Worm (Caenorhabditis elegans): ENCODE results near the gene C33C12.12.

C33C12.12 gene

ce11 chrII:2152455-2152854, 17.5 kb downstream of the C33C12.12 start:
- TF ChIP-seq lim-6 (tag; optimal IDR thresholded peaks at IDR 0.05), result no peak
- no peak for TF ChIP-seq F13H6.1 (tag; optimal IDR thresholded peaks at IDR 0.05)
- TF ChIP-seq ceh-6 (GFP tag; optimal IDR thresholded peaks at IDR 0.05), result no peak
- TF ChIP-seq ceh-30 (tag; optimal IDR thresholded peaks at IDR 0.05), result no peak
- TF ChIP-seq C38D4.7 (GFP tag; optimal IDR thresholded peaks at IDR 0.05), result no peak
- no peak for TF ChIP-seq nhr-11 (tag; optimal IDR thresholded peaks at IDR 0.05)
- TF ChIP-seq pag-3 (tag; optimal IDR thresholded peaks at IDR 0.05; ENCODE audit: borderline replicate concordance), result no peak
- TF ChIP-seq pax-1 (tag; optimal IDR thresholded peaks at IDR 0.05), result no peak
- no peak for TF ChIP-seq mec-3 (tag; optimal IDR thresholded peaks at IDR 0.05; ENCODE audit: borderline replicate concordance)
- no peak for TF ChIP-seq npax-4 (tag; optimal IDR thresholded peaks at IDR 0.05)
- no peak for TF ChIP-seq ceh-48 (tag; optimal IDR thresholded peaks at IDR 0.05)

DNA sequence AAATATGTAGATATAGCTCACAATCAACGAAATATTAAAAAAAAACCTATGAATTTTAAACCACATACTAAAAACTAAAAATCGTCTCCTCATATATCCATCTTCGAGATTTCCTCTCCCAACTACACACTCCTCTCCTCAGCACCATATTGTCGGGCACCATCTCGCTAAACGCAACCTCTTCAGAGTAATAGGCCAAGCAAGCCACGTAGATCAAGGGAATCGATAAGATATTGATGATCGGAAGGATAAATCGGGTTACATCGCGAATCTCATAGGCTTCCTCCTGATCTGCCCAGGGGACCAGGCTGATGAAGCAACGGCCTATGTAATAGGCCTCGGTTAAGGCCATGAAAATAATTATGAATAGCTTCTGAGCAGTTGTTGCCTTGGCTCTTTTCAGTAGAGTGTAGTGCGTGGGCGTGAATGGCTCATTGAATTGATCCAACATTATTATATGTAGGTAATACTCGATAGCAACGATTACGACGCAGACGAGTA, 19.4 kb downstream of the C33C12.12 start, which contains the start of the genes C40A11.7 and C40A11.8:
C40A11.7 (minus strand) TSS at position 101 of the 501 bp plus-strand sequence.
C40A11.8 (minus strand) TSS at position 451 of the 501 bp plus-strand sequence.
- TF ChIP-seq hlh-30 (tag; optimal IDR thresholded peaks at IDR 0.05; ENCODE audit: insufficient read depth) (no peak), madf-2 (tag; optimal IDR thresholded peaks at IDR 0.05) (no peak), ceh-19 (GFP tag; optimal IDR thresholded peaks at IDR 0.05) (no peak), sox-2 (GFP tag; IDR thresholded peaks at IDR 0.05) (no peak), ceh-6 (GFP tag; optimal IDR thresholded peaks at IDR 0.05) (no peak)

ce11 chrII:2146900-2147375, 23.0 kb downstream of the C33C12.12 start, which contains the start of gene C40A11.2:
Gene C40A11.2, plus strand, starts transcription at chrII:2146950.
- no peak for TF ChIP-seq ref-2 (tag; optimal IDR thresholded peaks at IDR 0.05)
- no peak for TF ChIP-seq fkh-10 (GFP tag; optimal IDR thresholded peaks at IDR 0.05)
- no peak for TF ChIP-seq hlh-15 (tag; optimal IDR thresholded peaks at IDR 0.05)
- no peak for TF ChIP-seq pat-9 (tag; optimal IDR thresholded peaks at IDR 0.05)
- no peak for TF ChIP-seq ceh-6 (GFP tag; optimal IDR thresholded peaks at IDR 0.05)
- TF ChIP-seq sox-2 (GFP tag; IDR thresholded peaks at IDR 0.05), result no peak
- no peak for TF ChIP-seq hlh-8 (tag; optimal IDR thresholded peaks at IDR 0.05)
- TF ChIP-seq pha-2 (tag; optimal IDR thresholded peaks at IDR 0.05), result no peak

- no peak for TF ChIP-seq ceh-31 (tag; optimal IDR thresholded peaks at IDR 0.05)
- TF ChIP-seq T23F11.4 (GFP tag; optimal IDR thresholded peaks at IDR 0.05), result no peak
- no peak for TF ChIP-seq syd-9 (tag; optimal IDR thresholded peaks at IDR 0.05)
- no peak for TF ChIP-seq sdc-2 (tag; optimal IDR thresholded peaks at IDR 0.05)
- no peak for TF ChIP-seq fkh-10 (GFP tag; optimal IDR thresholded peaks at IDR 0.05)
- no peak for TF ChIP-seq ahr-1 (tag; optimal IDR thresholded peaks at IDR 0.05)
- TF ChIP-seq mec-3 (tag; optimal IDR thresholded peaks at IDR 0.05; ENCODE audit: borderline replicate concordance), result no peak
- TF ChIP-seq sox-4 (tag; optimal IDR thresholded peaks at IDR 0.05), result no peak
- no peak for TF ChIP-seq eyg-1 (tag; optimal IDR thresholded peaks at IDR 0.05)
- no peak for TF ChIP-seq tbx-7 (tag; optimal IDR thresholded peaks at IDR 0.05)
- TF ChIP-seq pros-1 (tag; optimal IDR thresholded peaks at IDR 0.05), result no peak
- no peak for TF ChIP-seq fkh-6 (tag; optimal IDR thresholded peaks at IDR 0.05)
- TF ChIP-seq ceh-9 (tag; optimal IDR thresholded peaks at IDR 0.05), result no peak
- no peak for TF ChIP-seq gmeb-2 (tag; optimal IDR thresholded peaks at IDR 0.05)
- TF ChIP-seq pha-4 (tag; optimal IDR thresholded peaks at IDR 0.05), result no peak
- no peak for TF ChIP-seq hlh-6 (tag; optimal IDR thresholded peaks at IDR 0.05)
- no peak for TF ChIP-seq odd-2 (tag; optimal IDR thresholded peaks at IDR 0.05)
- no peak for TF ChIP-seq F13H6.1 (tag; optimal IDR thresholded peaks at IDR 0.05)
Measured at ce11 chrII:2145566-2145965, 24.4 kb downstream of the C33C12.12 start, which contains the start of gene C40A11.6. Gene C40A11.6, minus strand, starts transcription at chrII:2145666.

Measured in whole organism, late embryonic.